Fruit fly (Drosophila melanogaster) whole organism, wandering third instar larva: ENCODE data around the gene CG31174.
A peak's percentile ranks its signal among the peaks of the same experiment; 100 is the strongest.

Source experiments
- CrebA ChIP-seq: fragments of 200-800 bp; sonication (Bioruptor generic); optimal IDR thresholded peaks from 2 replicates; lab custom pipeline; 2016; ENCODE audit warnings: missing biosample characterization, mild to moderate bottlenecking, missing genetic modification characterization, borderline replicate concordance
- GATAd ChIP-seq: sonication (Bioruptor generic); optimal IDR thresholded peaks from 2 replicates; lab custom pipeline; 2016; ENCODE audit warnings: missing biosample characterization, missing genetic modification characterization
- Hnf4 ChIP-seq: fragments of 200-800 bp; sonication (Bioruptor generic); optimal IDR thresholded peaks from 2 replicates; lab custom pipeline; 2016; ENCODE audit warnings: missing biosample characterization, mild to moderate bottlenecking, missing genetic modification characterization
- Myc ChIP-seq: fragments of >200 bp; optimal IDR thresholded peaks from 2 replicates; lab custom pipeline; 2017
- Sp1 ChIP-seq: fragments of 200-800 bp; sonication (Bioruptor generic); optimal IDR thresholded peaks from 3 replicates; lab custom pipeline; 2019; ENCODE audit warnings: missing biosample characterization, mild to moderate bottlenecking, missing genetic modification characterization, moderate library complexity
- brk ChIP-seq: fragments of 200-800 bp; sonication (Bioruptor generic); optimal IDR thresholded peaks from 2 replicates; lab custom pipeline; 2016; ENCODE audit warnings: missing biosample characterization, mild to moderate bottlenecking, missing genetic modification characterization
- foxo ChIP-seq, 2 experiments: fragments of 200-800 bp; sonication (Bioruptor generic); optimal IDR thresholded peaks; 2 replicates in 1 of 2; 3 replicates in 1 of 2; lab custom pipeline; 2016 to 2017; ENCODE audit warnings: missing biosample characterization in 2 of 2, missing genetic modification characterization in 2 of 2
- h ChIP-seq: fragments of 200-800 bp; sonication (Bioruptor generic); optimal IDR thresholded peaks from 3 replicates; lab custom pipeline; 2016; ENCODE audit warnings: missing biosample characterization, mild to moderate bottlenecking, missing genetic modification characterization
- jim ChIP-seq: fragments of 175-275, 200-325 bp; sonication (Bioruptor generic); optimal IDR thresholded peaks from 2 replicates; lab custom pipeline; 2016; ENCODE audit warnings: missing biosample characterization, mild to moderate bottlenecking, missing genetic modification characterization
- pan ChIP-seq: fragments of >200 bp; optimal IDR thresholded peaks from 2 replicates; lab custom pipeline; 2017
- rgr ChIP-seq: fragments of 200-800 bp; sonication (Bioruptor generic); optimal IDR thresholded peaks from 3 replicates; lab custom pipeline; 2016; ENCODE audit warnings: missing biosample characterization, mild to moderate bottlenecking, missing genetic modification characterization
- sage ChIP-seq: fragments of 200-800 bp; sonication (Bioruptor generic); optimal IDR thresholded peaks from 2 replicates; lab custom pipeline; 2016; ENCODE audit warnings: missing biosample characterization, mild to moderate bottlenecking, missing genetic modification characterization
- usp ChIP-seq: fragments of >200 bp; optimal IDR thresholded peaks from 2 replicates; lab custom pipeline; 2017; ENCODE audit warnings: missing biosample characterization, missing genetic modification characterization

DNA sequence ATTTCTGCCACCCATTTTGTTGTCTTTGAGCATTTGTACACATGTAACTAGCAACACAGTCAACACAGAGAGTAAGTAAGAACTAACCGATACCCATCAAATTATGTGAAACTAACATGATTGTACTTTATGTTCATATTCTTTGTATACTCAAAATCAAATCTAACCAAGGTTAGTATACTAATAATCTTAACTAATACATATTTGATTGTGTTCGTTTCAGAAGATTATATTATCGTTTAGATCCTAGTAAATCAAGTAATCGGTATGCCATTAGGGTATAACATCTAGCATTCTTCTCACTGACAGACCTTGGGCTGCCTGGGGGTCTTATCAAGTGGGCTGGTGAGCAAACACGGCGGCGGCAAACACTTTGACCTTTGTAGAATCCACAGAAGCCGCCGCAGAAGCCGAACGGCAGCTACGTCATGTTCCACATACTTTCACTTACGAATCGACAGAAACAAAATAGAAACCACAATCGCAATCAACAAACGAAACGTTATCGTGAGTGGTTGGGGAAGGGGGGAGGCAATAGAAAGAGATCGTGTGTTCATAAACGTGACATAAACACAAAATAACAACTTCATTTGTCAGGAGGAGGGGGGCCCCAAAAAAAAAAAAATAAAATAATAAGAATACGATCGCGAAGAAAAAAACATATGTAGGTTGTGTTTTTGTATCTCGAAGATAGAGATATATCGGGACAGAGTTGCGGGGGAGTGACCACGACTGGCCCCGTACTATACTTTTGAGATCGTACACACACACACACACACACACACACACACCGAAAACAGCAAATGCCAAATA lies 33.7 kb downstream of the CG31174 start:
- TF ChIP-seq Hnf4 (GFP tag; lab: Kevin White, UChicago), result no peak
- TF ChIP-seq Sp1 (GFP tag; lab: Kevin White, UChicago), result no peak
- TF ChIP-seq h (GFP tag; lab: Kevin White, UChicago), result no peak
- TF ChIP-seq rgr (GFP tag; lab: Kevin White, UChicago), result no peak
- no peak for TF ChIP-seq GATAd
- no peak for TF ChIP-seq Myc (lab: Kevin White, UChicago)
- TF ChIP-seq usp (GFP tag; lab: Kevin White, UChicago), result no peak
- TF ChIP-seq CrebA (GFP tag; lab: Kevin White, UChicago), result no peak
- no peak for TF ChIP-seq brk (GFP tag; lab: Kevin White, UChicago)
- TF ChIP-seq sage, result no peak
- no peak for TF ChIP-seq foxo (GFP tag; optimal IDR thresholded peaks at IDR 0.05; lab: Kevin White, UChicago)
- TF ChIP-seq pan (lab: Kevin White, UChicago), result no peak
- peak; percentile 66 for TF ChIP-seq jim (GFP tag; lab: Kevin White, UChicago)
